Fruit fly (Drosophila melanogaster) whole organism, embryonic: ENCODE data around the gene Rab14.

Experiments used
- ATbp ChIP-seq: fragments of 200-800 bp; sonication (Bioruptor generic); optimal IDR thresholded peaks from 2 replicates; lab custom pipeline; 2017; ENCODE audit warnings: missing biosample characterization, mild to moderate bottlenecking, missing genetic modification characterization, missing genetic modification reagents
- Abd-B ChIP-seq: fragments of 200-800 bp; sonication (Bioruptor generic); optimal IDR thresholded peaks from 2 replicates; lab custom pipeline; 2018; ENCODE audit warnings: missing biosample characterization, mild to moderate bottlenecking, missing genetic modification characterization, moderate library complexity
- Antp ChIP-seq: fragments of 200-800 bp; sonication (Bioruptor generic); optimal IDR thresholded peaks from 3 replicates; lab custom pipeline; 2016; ENCODE audit warnings: missing biosample characterization, missing genetic modification characterization
- Atf3 ChIP-seq: fragments of 200-800 bp; sonication (Bioruptor generic); optimal IDR thresholded peaks from 3 replicates; lab custom pipeline; 2016; ENCODE audit warnings: missing biosample characterization, missing genetic modification characterization
- CG10209 ChIP-seq: fragments of 200-800 bp; sonication (Bioruptor generic); optimal IDR thresholded peaks from 3 replicates; lab custom pipeline; 2017; ENCODE audit warnings: missing biosample characterization, mild to moderate bottlenecking, missing genetic modification characterization, missing genetic modification reagents
- CG10462 ChIP-seq: fragments of 200-800 bp; sonication (Bioruptor generic); optimal IDR thresholded peaks from 2 replicates; lab custom pipeline; 2016; ENCODE audit warnings: missing biosample characterization, missing genetic modification characterization
- CG10565 ChIP-seq: fragments of 200-800 bp; sonication (Bioruptor generic); optimal IDR thresholded peaks from 3 replicates; lab custom pipeline; 2016; ENCODE audit warnings: missing biosample characterization, mild to moderate bottlenecking, missing genetic modification characterization
- CG12769 ChIP-seq: fragments of 200-800 bp; sonication (Bioruptor generic); optimal IDR thresholded peaks from 2 replicates; lab custom pipeline; 2019; ENCODE audit warnings: missing biosample characterization, mild to moderate bottlenecking, missing genetic modification characterization, moderate library complexity
- CG12942 ChIP-seq: fragments of 200-800 bp; sonication (Bioruptor generic); optimal IDR thresholded peaks from 3 replicates; lab custom pipeline; 2016; ENCODE audit warnings: missing biosample characterization, missing genetic modification characterization
- CG13424 ChIP-seq: fragments of 200-800 bp; sonication (Bioruptor generic); optimal IDR thresholded peaks from 2 replicates; lab custom pipeline; 2019; ENCODE audit warnings: missing biosample characterization, mild to moderate bottlenecking, missing genetic modification characterization, moderate library complexity
- CG1529 ChIP-seq: fragments of 200-800 bp; sonication (Bioruptor generic); optimal IDR thresholded peaks from 3 replicates; lab custom pipeline; 2018; ENCODE audit warnings: missing biosample characterization, missing genetic modification characterization
- CG15601 ChIP-seq: fragments of 200-800 bp; sonication (Bioruptor generic); optimal IDR thresholded peaks from 3 replicates; lab custom pipeline; 2019; ENCODE audit warnings: missing biosample characterization, mild to moderate bottlenecking, missing genetic modification characterization, moderate library complexity
- CG16863 ChIP-seq: fragments of 200-800 bp; sonication (Bioruptor generic); optimal IDR thresholded peaks from 3 replicates; lab custom pipeline; 2016; ENCODE audit warnings: missing biosample characterization, missing genetic modification characterization
- CG2712 ChIP-seq: fragments of 200-800 bp; optimal IDR thresholded peaks from 3 replicates; lab custom pipeline; 2019; ENCODE audit warnings: missing biosample characterization, mild to moderate bottlenecking, missing genetic modification characterization, moderate library complexity
- CG33557 ChIP-seq: fragments of 200-800 bp; sonication (Bioruptor generic); optimal IDR thresholded peaks from 2 replicates; lab custom pipeline; 2019; ENCODE audit warnings: missing biosample characterization, mild to moderate bottlenecking, missing genetic modification characterization, moderate library complexity
- CG34224 ChIP-seq: fragments of 200-800 bp; sonication (Bioruptor generic); IDR thresholded peaks from 3 replicates; pipeline ENCODE4 v1.3.6; 2022; ENCODE audit warnings: missing biosample characterization, missing genetic modification characterization; ENCODE audit not compliant: partially characterized antibody
- CG3838 ChIP-seq: fragments of 200-800 bp; sonication (Bioruptor generic); optimal IDR thresholded peaks from 3 replicates; lab custom pipeline; 2016; ENCODE audit warnings: missing biosample characterization, missing genetic modification characterization
- CG4282 ChIP-seq: fragments of 200-800 bp; sonication (Bioruptor generic); optimal IDR thresholded peaks from 2 replicates; lab custom pipeline; 2016; ENCODE audit warnings: missing biosample characterization, missing genetic modification characterization
- CG6813 ChIP-seq: fragments of 200-800 bp; sonication (Bioruptor generic); optimal IDR thresholded peaks from 2 replicates; lab custom pipeline; 2017; ENCODE audit warnings: missing biosample characterization, missing genetic modification characterization, mild to moderate bottlenecking, moderate library complexity, missing genetic modification reagents
- CG7271 ChIP-seq: fragments of 200-800 bp; sonication (Bioruptor generic); optimal IDR thresholded peaks from 2 replicates; lab custom pipeline; 2018; ENCODE audit warnings: missing biosample characterization, mild to moderate bottlenecking, missing genetic modification characterization, moderate library complexity
- Dbx ChIP-seq: fragments of 200-800 bp; sonication (Bioruptor generic); IDR thresholded peaks from 3 replicates; pipeline ENCODE4 v1.3.6; 2022; ENCODE audit warnings: missing biosample characterization, missing genetic modification characterization
- Doc2 ChIP-seq: fragments of 200-800 bp; sonication (Bioruptor generic); IDR thresholded peaks from 2 replicates; pipeline ENCODE4 v1.3.6; 2022; ENCODE audit warnings: missing biosample characterization, missing genetic modification characterization
- Doc3 ChIP-seq: fragments of 200-800 bp; sonication (Bioruptor generic); IDR thresholded peaks from 3 replicates; pipeline ENCODE4 v1.3.6; 2022; ENCODE audit warnings: missing biosample characterization, missing genetic modification characterization; ENCODE audit not compliant: partially characterized antibody
- Med ChIP-seq: fragments of 200-800 bp; sonication (Bioruptor generic); peaks from one replicate; lab custom pipeline; 2016; ENCODE audit warnings: missing biosample characterization, missing genetic modification characterization, mild to moderate bottlenecking, inconsistent platforms, moderate library complexity
- Meics ChIP-seq: fragments of 200-800 bp; sonication (Bioruptor generic); optimal IDR thresholded peaks from 2 replicates; lab custom pipeline; 2017; ENCODE audit warnings: missing biosample characterization, mild to moderate bottlenecking, missing genetic modification characterization
- NC2α ChIP-seq: fragments of 200-800 bp; sonication (Bioruptor generic); optimal IDR thresholded peaks from 2 replicates; lab custom pipeline; 2016; ENCODE audit warnings: missing biosample characterization, missing genetic modification characterization
- Oaz ChIP-seq: fragments of 200-800 bp; sonication (Bioruptor generic); IDR thresholded peaks from 2 replicates; pipeline ENCODE4 v1.3.6; 2022; ENCODE audit warnings: missing biosample characterization, missing genetic modification characterization
- Pdp1 ChIP-seq, 2 experiments: fragments of 200-800 bp; sonication (Bioruptor generic); optimal IDR thresholded peaks; 3 replicates each; lab custom pipeline; 2016; ENCODE audit warnings: missing biosample characterization in 2 of 2, missing genetic modification characterization in 2 of 2, mild to moderate bottlenecking in 1 of 2, moderate library complexity in 1 of 2
- Six4 ChIP-seq: fragments of 200-800 bp; sonication (Bioruptor generic); optimal IDR thresholded peaks from 2 replicates; lab custom pipeline; 2016; ENCODE audit warnings: missing biosample characterization, missing genetic modification characterization
- Trl ChIP-seq, 3 experiments: fragments of >200 bp in 2 of 3; fragments of 200-800 bp in 1 of 3; sonication (Bioruptor generic) in 1 of 3; optimal IDR thresholded peaks; 2 replicates in 1 of 3; 3 replicates in 2 of 3; lab custom pipeline; 2016 to 2017; ENCODE audit warnings: missing biosample characterization in 1 of 3, missing genetic modification characterization in 1 of 3
- abd-A ChIP-seq: fragments of 200-800 bp; sonication (Bioruptor generic); optimal IDR thresholded peaks from 3 replicates; lab custom pipeline; 2019; ENCODE audit warnings: missing biosample characterization, mild to moderate bottlenecking, missing genetic modification characterization, moderate library complexity
- cato ChIP-seq: fragments of 200-800 bp; sonication (Bioruptor generic); optimal IDR thresholded peaks from 2 replicates; lab custom pipeline; 2016; ENCODE audit warnings: missing biosample characterization, missing genetic modification characterization, borderline replicate concordance
- crp ChIP-seq, 2 experiments: fragments of 200-800 bp; sonication (Bioruptor generic); optimal IDR thresholded peaks; 2 replicates in 1 of 2; 3 replicates in 1 of 2; lab custom pipeline; 2017; ENCODE audit warnings: missing biosample characterization in 2 of 2, missing genetic modification characterization in 2 of 2, mild to moderate bottlenecking in 1 of 2, moderate library complexity in 1 of 2
- danr ChIP-seq: fragments of 200-800 bp; sonication (Bioruptor generic); IDR thresholded peaks from 2 replicates; pipeline ENCODE4 v1.3.6; 2022; ENCODE audit warnings: missing biosample characterization, missing genetic modification characterization
- dm ChIP-seq: fragments of 200-800 bp; sonication (Bioruptor generic); optimal IDR thresholded peaks from 3 replicates; lab custom pipeline; 2016; ENCODE audit warnings: missing biosample characterization, missing genetic modification characterization
- en ChIP-seq: fragments of 200-800 bp; sonication (Bioruptor generic); optimal IDR thresholded peaks from 2 replicates; lab custom pipeline; 2016; ENCODE audit warnings: missing biosample characterization, missing genetic modification characterization
- esg ChIP-seq: fragments of 200-800 bp; sonication (Bioruptor generic); conservative IDR thresholded peaks from 2 replicates; pipeline ENCODE4 v1.3.6; 2022; ENCODE audit warnings: missing biosample characterization, missing genetic modification characterization
- fd102C ChIP-seq: fragments of 200-800 bp; sonication (Bioruptor generic); optimal IDR thresholded peaks from 2 replicates; lab custom pipeline; 2018; ENCODE audit warnings: missing biosample characterization, mild to moderate bottlenecking, missing genetic modification characterization, moderate library complexity
- gfzf ChIP-seq: fragments of 200-800 bp; sonication (Bioruptor generic); optimal IDR thresholded peaks from 2 replicates; lab custom pipeline; 2016; ENCODE audit warnings: missing biosample characterization, mild to moderate bottlenecking, missing genetic modification characterization, moderate library complexity
- insv ChIP-seq, 2 experiments: fragments of 200-800 bp; sonication (Bioruptor generic); optimal IDR thresholded peaks; 3 replicates each; lab custom pipeline; 2016 to 2018; ENCODE audit warnings: missing biosample characterization in 2 of 2, missing genetic modification characterization in 2 of 2
- lbe ChIP-seq: fragments of 200-800 bp; sonication (Bioruptor generic); optimal IDR thresholded peaks from 2 replicates; lab custom pipeline; 2016; ENCODE audit warnings: missing biosample characterization, mild to moderate bottlenecking, missing genetic modification characterization
- luna ChIP-seq: fragments of 200-800 bp; sonication (Bioruptor generic); optimal IDR thresholded peaks from 2 replicates; lab custom pipeline; 2016; ENCODE audit warnings: missing biosample characterization, missing genetic modification characterization
- repo ChIP-seq: fragments of 200-800 bp; sonication (Bioruptor generic); optimal IDR thresholded peaks from 2 replicates; lab custom pipeline; 2016; ENCODE audit warnings: missing biosample characterization, missing genetic modification characterization
- schlank ChIP-seq: fragments of 200-800 bp; sonication (Bioruptor generic); optimal IDR thresholded peaks from 2 replicates; lab custom pipeline; 2018; ENCODE audit warnings: missing biosample characterization, mild to moderate bottlenecking, missing genetic modification characterization
- shn ChIP-seq: fragments of 200-800 bp; sonication (Bioruptor generic); optimal IDR thresholded peaks from 3 replicates; lab custom pipeline; 2016; ENCODE audit warnings: missing biosample characterization, missing genetic modification characterization
- sisA ChIP-seq: fragments of 200-800 bp; sonication (Bioruptor generic); IDR thresholded peaks from 2 replicates; pipeline ENCODE4 v1.3.6; 2022; ENCODE audit warnings: missing biosample characterization, missing genetic modification characterization
- sna ChIP-seq: fragments of 200-800 bp; sonication (Bioruptor generic); IDR thresholded peaks from 2 replicates; pipeline ENCODE4 v1.3.6; 2022; ENCODE audit warnings: missing biosample characterization, missing genetic modification characterization; ENCODE audit not compliant: partially characterized antibody
- stwl ChIP-seq: fragments of 200-800 bp; sonication (Bioruptor generic); optimal IDR thresholded peaks from 3 replicates; lab custom pipeline; 2018; ENCODE audit warnings: missing biosample characterization, mild to moderate bottlenecking, missing genetic modification characterization, moderate library complexity
- sug ChIP-seq: fragments of 200-800 bp; optimal IDR thresholded peaks from 2 replicates; lab custom pipeline; 2019; ENCODE audit warnings: missing biosample characterization, mild to moderate bottlenecking, missing genetic modification characterization, moderate library complexity
- vvl ChIP-seq: fragments of 200-800 bp; sonication (Bioruptor generic); IDR thresholded peaks from 2 replicates; pipeline ENCODE4 v1.3.6; 2022; ENCODE audit warnings: missing biosample characterization, missing genetic modification characterization

Rab14 gene

dm6 chr2L:14348602-14349001, 6.3 kb upstream of the Rab14 start, which contains the start of gene mTTF:
Gene mTTF (minus strand): TSS chr2L:14348790.
- no peak for TF ChIP-seq CG10565 (GFP tag; lab: Kevin White, UChicago)
- no peak for TF ChIP-seq en (GFP tag; lab: Kevin White, UChicago)
- TF ChIP-seq CG33557 (GFP tag; lab: Kevin White, UChicago), result no peak
- peak; percentile 34 for TF ChIP-seq gfzf (GFP tag; lab: Kevin White, UChicago)
- no peak for TF ChIP-seq fd102C (GFP tag; lab: Kevin White, UChicago)
- TF ChIP-seq luna (GFP tag; lab: Kevin White, UChicago), result no peak
- TF ChIP-seq NC2α (GFP tag; lab: Kevin White, UChicago), result no peak
- TF ChIP-seq Doc3 (GFP tag; lab: Robert Waterston, UW), result 0 out of 3 replicates have a peak, but pooled peaks have one; percentile 41
- TF ChIP-seq esg, result no peak
- TF ChIP-seq CG13424 (tag; lab: Kevin White, UChicago), result peak; percentile 10
- TF ChIP-seq CG12942, result no peak
- TF ChIP-seq sug (tag; lab: Kevin White, UChicago), result no peak
- no peak for TF ChIP-seq CG2712 (tag; lab: Kevin White, UChicago)
- TF ChIP-seq Meics (GFP tag; lab: Kevin White, UChicago), result no peak
- peak in 1 of 2 experiments; percentile 94 for TF ChIP-seq Pdp1 (GFP tag; optimal IDR thresholded peaks at IDR 0.05; lab: Kevin White, UChicago)
- no peak for TF ChIP-seq CG7271 (tag; lab: Kevin White, UChicago)
- TF ChIP-seq abd-A (tag; lab: Kevin White, UChicago), result no peak
- TF ChIP-seq repo (GFP tag; lab: Kevin White, UChicago), result no peak
- no peak for TF ChIP-seq CG10209 (GFP tag; lab: Kevin White, UChicago)
- peak; percentile 64 for TF ChIP-seq stwl (tag; lab: Kevin White, UChicago)
- TF ChIP-seq CG3838, result no peak
- no peak for TF ChIP-seq CG1529
- TF ChIP-seq Abd-B, result no peak
- TF ChIP-seq Oaz (GFP tag; lab: Robert Waterston, UW), result no peak
- no peak for TF ChIP-seq schlank (tag; lab: Kevin White, UChicago)
- no peak for TF ChIP-seq Six4 (GFP tag; lab: Kevin White, UChicago)
- TF ChIP-seq lbe (GFP tag; lab: Kevin White, UChicago), result no peak
- TF ChIP-seq sisA (GFP tag; lab: Robert Waterston, UW), result no peak
- TF ChIP-seq ATbp, result no peak
- no peak for TF ChIP-seq Atf3 (GFP tag; lab: Kevin White, UChicago)
- no peak for TF ChIP-seq CG12769
- TF ChIP-seq Trl (optimal IDR thresholded peaks at IDR 0.05; lab: Kevin White, UChicago), result no peak
- no peak for TF ChIP-seq Trl (GFP tag; optimal IDR thresholded peaks at IDR 0.05; lab: Kevin White, UChicago)
- TF ChIP-seq CG15601, result peak; percentile 29
- no peak for TF ChIP-seq shn (GFP tag; lab: Kevin White, UChicago)
- no peak for TF ChIP-seq CG4282
- peak; percentile 100 for TF ChIP-seq crp (GFP tag; optimal IDR thresholded peaks at IDR 0.05; lab: Kevin White, UChicago)
- peak; percentile 73 for TF ChIP-seq sna (GFP tag; lab: Robert Waterston, UW)
- TF ChIP-seq dm, result no peak
- no peak for TF ChIP-seq Dbx
- TF ChIP-seq insv (GFP tag; optimal IDR thresholded peaks at IDR 0.05; lab: Kevin White, UChicago), result no peak
- TF ChIP-seq CG34224 (GFP tag; lab: Robert Waterston, UW), result peak; percentile 45; the same call in 1 of the 3 replicates
- no peak for TF ChIP-seq CG16863 (GFP tag; lab: Kevin White, UChicago)
- TF ChIP-seq vvl, result peak; percentile 46
- TF ChIP-seq danr (GFP tag; lab: Robert Waterston, UW), result no peak
- TF ChIP-seq Doc2, result no peak
- TF ChIP-seq CG6813 (GFP tag; lab: Kevin White, UChicago), result no peak
- no peak for TF ChIP-seq CG10462 (GFP tag; lab: Kevin White, UChicago)
- no peak for TF ChIP-seq cato (GFP tag; lab: Kevin White, UChicago)
- TF ChIP-seq Med (GFP tag; lab: Kevin White, UChicago), result peak; percentile 67
- no peak for TF ChIP-seq Antp (GFP tag; lab: Kevin White, UChicago)
